Worm (Caenorhabditis elegans): ENCODE results near the gene C25F9.6.
A peak's percentile ranks its signal among the peaks of the same experiment; 100 is the strongest.

C25F9.6 gene

DNA sequence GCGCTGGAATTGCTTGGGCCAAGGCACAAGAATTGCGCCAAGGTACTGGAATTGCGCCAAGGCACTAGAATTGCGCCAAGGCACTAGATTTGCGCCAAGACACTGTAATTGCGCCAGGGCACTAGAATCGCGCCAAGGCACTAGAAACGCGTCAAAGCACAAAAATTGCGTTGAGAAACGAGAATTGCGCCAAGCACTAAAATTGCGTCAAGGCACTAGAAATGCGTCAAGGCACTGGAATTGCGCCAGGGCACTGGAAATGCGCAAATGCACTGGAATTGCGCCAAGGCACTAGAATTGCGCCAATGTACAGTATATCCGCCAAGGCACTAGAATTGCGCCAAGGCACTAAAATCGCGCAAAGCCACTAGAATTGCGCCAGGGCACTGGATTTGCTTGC, 33.3 kb downstream of the C25F9.6 start:
- TF ChIP-seq elt-1 (tag; optimal IDR thresholded peaks at IDR 0.05) (no peak), nhr-67 (tag; optimal IDR thresholded peaks at IDR 0.05) (no peak), unc-62 (GFP tag; optimal IDR thresholded peaks at IDR 0.05) (no peak), nfya-1 (tag; optimal IDR thresholded peaks at IDR 0.05; ENCODE audit: insufficient read depth) (no peak), nhr-23 (tag; optimal IDR thresholded peaks at IDR 0.05) (no peak), ztf-11 (tag; optimal IDR thresholded peaks at IDR 0.05) (no peak), nhr-11 (tag; optimal IDR thresholded peaks at IDR 0.05) (no peak), skn-1 (tag; optimal IDR thresholded peaks at IDR 0.05) (no peak), snpc-4 (tag; optimal IDR thresholded peaks at IDR 0.05) (no peak), mml-1 (tag; optimal IDR thresholded peaks at IDR 0.05) (no peak)

DNA sequence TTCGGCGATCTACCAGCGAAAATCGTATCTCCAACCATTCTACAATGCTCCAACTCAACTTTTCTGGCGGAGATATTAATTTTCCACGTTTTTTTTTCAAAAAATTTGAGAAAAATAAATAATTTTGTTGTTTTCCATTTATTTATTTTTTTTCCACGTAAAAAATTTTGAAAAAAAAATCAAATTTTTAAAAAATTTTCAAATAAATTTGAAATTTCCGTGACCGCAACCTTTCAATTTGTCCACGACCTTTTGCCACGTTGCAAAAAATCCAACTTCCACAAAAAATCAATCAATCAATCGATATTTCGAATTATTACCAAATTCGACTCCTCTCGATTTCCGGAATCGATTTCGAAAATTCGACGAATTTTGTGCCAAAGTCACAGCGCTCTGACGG, 33.9 kb downstream of the C25F9.6 start, which contains the start of gene Y43F8A.2:
TSS of gene Y43F8A.2 (plus strand) at position 301 of the 400 bp plus-strand sequence.
- TF ChIP-seq nhr-77 (tag; optimal IDR thresholded peaks at IDR 0.05) (no peak), fkh-2 (tag; optimal IDR thresholded peaks at IDR 0.05) (no peak), elt-2 (tag; optimal IDR thresholded peaks at IDR 0.05) (no peak)

ce11 chrV:19370189-19370588, 34.9 kb downstream of the C25F9.6 start, which contains the start of gene Y43F8A.1:
Gene Y43F8A.1 (plus strand): TSS chrV:19370489.
- no peak for TF ChIP-seq nfya-1 (tag; optimal IDR thresholded peaks at IDR 0.05; ENCODE audit: insufficient read depth)
- no peak for TF ChIP-seq jun-1 (tag; optimal IDR thresholded peaks at IDR 0.05)
- no peak for TF ChIP-seq nhr-12 (tag; optimal IDR thresholded peaks at IDR 0.05)
- TF ChIP-seq nhr-237 (tag; optimal IDR thresholded peaks at IDR 0.05) = no peak
- TF ChIP-seq fos-1 (tag; optimal IDR thresholded peaks at IDR 0.05) = no peak
- TF ChIP-seq egl-5 (tag; optimal IDR thresholded peaks at IDR 0.05) = no peak

- TF ChIP-seq nhr-23 (tag; optimal IDR thresholded peaks at IDR 0.05) (no peak), lsy-12 (tag; optimal IDR thresholded peaks at IDR 0.05) (no peak), nhr-11 (tag; optimal IDR thresholded peaks at IDR 0.05) (no peak), ztf-11 (tag; optimal IDR thresholded peaks at IDR 0.05) (no peak), nhr-77 (tag; optimal IDR thresholded peaks at IDR 0.05) (no peak), fos-1 (tag; optimal IDR thresholded peaks at IDR 0.05) (no peak), pqm-1 (tag; optimal IDR thresholded peaks at IDR 0.05) (no peak), egl-5 (tag; optimal IDR thresholded peaks at IDR 0.05) (no peak), nhr-76 (tag; optimal IDR thresholded peaks at IDR 0.05) (no peak), ztf-4 (tag; optimal IDR thresholded peaks at IDR 0.05) (no peak), mml-1 (tag; optimal IDR thresholded peaks at IDR 0.05) (no peak), elt-3 (tag; optimal IDR thresholded peaks at IDR 0.05) (no peak), ceh-16 (tag; optimal IDR thresholded peaks at IDR 0.05) (no peak), mdl-1 (tag; optimal IDR thresholded peaks at IDR 0.05) (no peak), pha-4 (tag; optimal IDR thresholded peaks at IDR 0.05) (no peak), jun-1 (tag; optimal IDR thresholded peaks at IDR 0.05) (no peak), nfya-1 (tag; optimal IDR thresholded peaks at IDR 0.05; ENCODE audit: insufficient read depth) (no peak), elt-1 (tag; optimal IDR thresholded peaks at IDR 0.05) (no peak), nhr-28 (tag; optimal IDR thresholded peaks at IDR 0.05) (no peak)
Observed at ce11 chrV:19362568-19362967, 42.6 kb downstream of the C25F9.6 start, which contains the start of gene C14B4.2. Gene C14B4.2 (minus strand): TSS chrV:19362668.

ce11 chrV:19358039-19358438, 47.1 kb downstream of the C25F9.6 start:
- TF ChIP-seq lin-39 (tag; optimal IDR thresholded peaks at IDR 0.05) (peak; percentile 37), nhr-43 (tag; optimal IDR thresholded peaks at IDR 0.05; ENCODE audit: poor library complexity, severe bottlenecking) (no peak), nfya-1 (tag; optimal IDR thresholded peaks at IDR 0.05; ENCODE audit: insufficient read depth) (peak; percentile 3)

ce11 chrV:19356717-19357116, 48.4 kb downstream of the C25F9.6 start:
- TF ChIP-seq elt-3 (tag; optimal IDR thresholded peaks at IDR 0.05) (no peak), tbx-2 (tag; optimal IDR thresholded peaks at IDR 0.05) (no peak), lin-15B (tag; optimal IDR thresholded peaks at IDR 0.05) (no peak), nhr-28 (tag; optimal IDR thresholded peaks at IDR 0.05) (no peak), elt-1 (tag; optimal IDR thresholded peaks at IDR 0.05) (no peak), fos-1 (tag; optimal IDR thresholded peaks at IDR 0.05) (no peak), nhr-43 (tag; optimal IDR thresholded peaks at IDR 0.05; ENCODE audit: poor library complexity, severe bottlenecking) (no peak), fkh-2 (tag; optimal IDR thresholded peaks at IDR 0.05) (no peak), fkh-10 (GFP tag; optimal IDR thresholded peaks at IDR 0.05) (no peak), ZK546.5 (tag; optimal IDR thresholded peaks at IDR 0.05) (no peak), pqm-1 (tag; optimal IDR thresholded peaks at IDR 0.05) (no peak), lsy-12 (tag; optimal IDR thresholded peaks at IDR 0.05) (no peak), ceh-28 (tag; optimal IDR thresholded peaks at IDR 0.05) (no peak), aly-2 (tag; optimal IDR thresholded peaks at IDR 0.05) (no peak), nhr-25 (tag; optimal IDR thresholded peaks at IDR 0.05) (no peak)
